Worm (Caenorhabditis elegans): ENCODE results near the gene mmab-1.

DNA sequence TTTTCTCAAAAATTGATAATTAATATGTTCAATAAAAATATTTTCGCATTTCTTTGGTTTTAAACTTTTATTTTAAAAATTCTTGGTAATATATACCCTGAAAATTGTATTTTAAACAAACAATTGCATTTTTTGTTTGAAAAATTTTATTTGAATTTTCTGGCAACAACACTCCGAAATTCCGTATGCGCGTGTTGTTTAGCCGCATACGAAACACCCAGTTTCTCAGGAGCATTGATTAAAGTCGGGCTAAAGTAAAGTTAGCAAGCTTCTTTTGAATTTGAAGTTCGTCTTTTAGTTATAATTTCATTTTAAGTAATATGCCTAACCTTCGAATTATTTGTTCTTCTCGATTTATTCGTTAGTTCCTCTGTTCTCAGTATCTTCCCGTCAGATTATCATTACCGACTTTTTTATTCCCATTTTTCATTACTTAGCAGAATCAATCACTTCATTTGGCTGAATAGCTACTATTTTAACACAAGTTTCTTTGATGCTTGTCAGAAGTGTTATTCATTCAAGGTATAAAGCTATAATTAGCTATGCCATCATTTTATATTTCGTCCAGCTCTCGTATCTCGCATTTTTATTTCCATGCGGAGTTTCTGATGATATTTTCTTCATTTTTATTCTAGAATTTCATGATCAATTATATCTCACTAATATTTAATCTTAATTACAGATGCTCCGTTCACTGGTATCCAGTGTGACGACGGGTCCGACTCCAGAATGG lies 13.1 kb upstream of the mmab-1 start, which contains the start of gene mrps-18C:
- no peak for TF ChIP-seq mep-1 (tag; optimal IDR thresholded peaks at IDR 0.05)
- no peak for TF ChIP-seq elt-3 (tag; optimal IDR thresholded peaks at IDR 0.05)
- no peak for TF ChIP-seq nhr-12 (tag; optimal IDR thresholded peaks at IDR 0.05)
- no peak for TF ChIP-seq pha-4 (tag; optimal IDR thresholded peaks at IDR 0.05)
- TF ChIP-seq unc-39 (tag; optimal IDR thresholded peaks at IDR 0.05): no peak
- no peak for TF ChIP-seq unc-62 (GFP tag; optimal IDR thresholded peaks at IDR 0.05)
- no peak for TF ChIP-seq hlh-1 (tag; optimal IDR thresholded peaks at IDR 0.05)
- no peak for TF ChIP-seq nhr-237 (tag; optimal IDR thresholded peaks at IDR 0.05)
- TF ChIP-seq mab-5 (tag; optimal IDR thresholded peaks at IDR 0.05): no peak
- TF ChIP-seq sptf-1 (tag; optimal IDR thresholded peaks at IDR 0.05): no peak
- no peak for TF ChIP-seq nhr-28 (tag; optimal IDR thresholded peaks at IDR 0.05)
- TF ChIP-seq nhr-76 (tag; optimal IDR thresholded peaks at IDR 0.05): no peak
- TF ChIP-seq ztf-11 (tag; optimal IDR thresholded peaks at IDR 0.05): no peak
- TF ChIP-seq elt-1 (tag; optimal IDR thresholded peaks at IDR 0.05; ENCODE audit: borderline replicate concordance, insufficient read depth): no peak
